Fruit fly (Drosophila melanogaster): ENCODE results near the gene TfIIA-L.

DNA sequence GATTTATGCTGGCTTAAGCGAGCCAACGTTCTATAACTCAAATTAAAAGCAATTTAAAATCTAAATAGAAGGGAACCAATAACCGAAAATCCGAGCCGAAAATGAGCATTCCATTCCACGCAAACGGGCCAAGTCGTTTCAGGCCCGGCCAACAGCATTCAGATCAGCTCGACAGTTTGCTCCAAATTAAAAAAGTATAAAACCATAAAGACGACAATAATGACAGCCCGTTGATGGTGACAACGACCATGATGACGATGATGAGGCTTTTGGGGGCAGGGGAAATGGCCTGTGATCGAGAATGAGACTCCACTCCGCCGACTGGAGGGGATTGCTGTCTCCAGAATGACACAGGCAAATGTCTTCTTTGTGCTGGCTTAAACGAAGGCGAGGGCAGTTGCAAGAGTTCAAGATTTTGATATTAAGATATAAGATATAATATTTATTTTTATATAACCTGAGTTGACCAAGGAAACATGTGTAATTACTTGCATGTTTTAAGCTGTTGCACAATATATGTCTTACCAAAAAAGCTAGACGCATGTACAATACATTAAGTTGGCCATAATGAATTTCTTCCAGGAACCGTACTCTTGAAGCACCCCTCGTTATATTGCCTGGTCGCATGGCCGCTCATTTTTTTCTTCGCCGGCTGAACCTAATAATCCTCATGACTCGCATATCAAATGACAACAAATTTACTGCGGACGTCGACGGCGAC, 46.1 kb upstream of the TfIIA-L start:
- TF ChIP-seq CTCF (optimal IDR thresholded peaks at IDR 0.05): no peak
- no peak for TF ChIP-seq CG8478 (optimal IDR thresholded peaks at IDR 0.05)
